Fruit fly (Drosophila melanogaster) whole organism, pupa: ENCODE results near the gene sac.

ENCODE experiments used
- CG10348 ChIP-seq: fragments of 200-800 bp; sonication (Bioruptor generic); IDR thresholded peaks from 2 replicates; pipeline ENCODE4 v1.3.6; 2022; ENCODE audit warnings: missing biosample characterization, missing genetic modification characterization
- CG12605 ChIP-seq: fragments of 200-800 bp; sonication (Bioruptor generic); IDR thresholded peaks from 2 replicates; pipeline ENCODE4 v1.3.6; 2022; ENCODE audit warnings: missing biosample characterization, missing genetic modification characterization
- CG13204 ChIP-seq: fragments of 200-800 bp; sonication (Bioruptor generic); optimal IDR thresholded peaks from 2 replicates; lab custom pipeline; 2018; ENCODE audit warnings: missing biosample characterization, mild to moderate bottlenecking, missing genetic modification characterization, moderate library complexity
- CG14655 ChIP-seq: fragments of 200-800 bp; sonication (Bioruptor generic); optimal IDR thresholded peaks from 3 replicates; lab custom pipeline; 2017; ENCODE audit warnings: mild to moderate bottlenecking, missing biosample characterization, missing genetic modification reagents, missing genetic modification characterization
- CG15710 ChIP-seq: fragments of 200-800 bp; sonication (Bioruptor generic); optimal IDR thresholded peaks from 2 replicates; lab custom pipeline; 2018; ENCODE audit warnings: missing biosample characterization, mild to moderate bottlenecking, missing genetic modification characterization, moderate library complexity
- CG17806 ChIP-seq: fragments of 200-800 bp; sonication (Bioruptor generic); optimal IDR thresholded peaks from 2 replicates; lab custom pipeline; 2018; ENCODE audit warnings: missing biosample characterization, mild to moderate bottlenecking, missing genetic modification characterization, moderate library complexity
- CG32121 ChIP-seq: fragments of 200-800 bp; sonication (Bioruptor generic); IDR thresholded peaks from 2 replicates; pipeline ENCODE4 v1.3.6; 2022; ENCODE audit warnings: missing biosample characterization, missing genetic modification characterization
- CG34367 ChIP-seq: fragments of 200-800 bp; sonication (Bioruptor generic); optimal IDR thresholded peaks from 2 replicates; lab custom pipeline; 2018; ENCODE audit warnings: missing biosample characterization, mild to moderate bottlenecking, missing genetic modification characterization
- CG4496 ChIP-seq: fragments of 200-800 bp; sonication (Bioruptor generic); IDR thresholded peaks from 3 replicates; pipeline ENCODE4 v1.3.6; 2022; ENCODE audit warnings: missing biosample characterization, missing genetic modification characterization
- CG8159 ChIP-seq: fragments of 200-800 bp; sonication (Bioruptor generic); optimal IDR thresholded peaks from 3 replicates; lab custom pipeline; 2018; ENCODE audit warnings: missing biosample characterization, mild to moderate bottlenecking, missing genetic modification characterization, moderate library complexity
- CG8301 ChIP-seq: fragments of 200-800 bp; sonication (Bioruptor generic); optimal IDR thresholded peaks from 2 replicates; lab custom pipeline; 2018; ENCODE audit warnings: missing biosample characterization, mild to moderate bottlenecking, missing genetic modification characterization
- CG9948 ChIP-seq: fragments of 200-800 bp; sonication (Bioruptor generic); optimal IDR thresholded peaks from 2 replicates; lab custom pipeline; 2018; ENCODE audit warnings: missing biosample characterization, mild to moderate bottlenecking, missing genetic modification characterization, moderate library complexity
- D1 ChIP-seq: fragments of 200-800 bp; sonication (Bioruptor generic); optimal IDR thresholded peaks from 2 replicates; lab custom pipeline; 2018; ENCODE audit warnings: missing biosample characterization, mild to moderate bottlenecking, missing genetic modification characterization, moderate library complexity
- EcR ChIP-seq: fragments of 200-800 bp; sonication (Bioruptor generic); optimal IDR thresholded peaks from 3 replicates; lab custom pipeline; 2019; ENCODE audit warnings: missing biosample characterization, missing genetic modification characterization, mild to moderate bottlenecking, moderate library complexity, missing genetic modification reagents
- Ets98B ChIP-seq: fragments of 200-800 bp; sonication (Bioruptor generic); IDR thresholded peaks from 2 replicates; pipeline ENCODE4 v1.3.6; 2022; ENCODE audit warnings: missing biosample characterization, missing genetic modification characterization
- Pif1A ChIP-seq: fragments of 200-800 bp; sonication (Bioruptor generic); optimal IDR thresholded peaks from 3 replicates; lab custom pipeline; 2016; ENCODE audit warnings: missing biosample characterization, missing genetic modification characterization
- Pif1B ChIP-seq: fragments of 200-800 bp; sonication (Bioruptor generic); optimal IDR thresholded peaks from 3 replicates; lab custom pipeline; 2016; ENCODE audit warnings: missing biosample characterization, missing genetic modification characterization
- Snoo ChIP-seq: fragments of 200-800 bp; sonication (Bioruptor generic); optimal IDR thresholded peaks from 3 replicates; lab custom pipeline; 2017; ENCODE audit warnings: missing biosample characterization, mild to moderate bottlenecking, missing genetic modification characterization, inconsistent platforms
- fd96Ca ChIP-seq: fragments of 200-800 bp; sonication (Bioruptor generic); IDR thresholded peaks from 3 replicates; pipeline ENCODE4 v1.3.6; 2022; ENCODE audit warnings: missing biosample characterization, missing genetic modification characterization
- gl ChIP-seq: fragments of 200-800 bp; sonication (Bioruptor generic); optimal IDR thresholded peaks from 2 replicates; lab custom pipeline; 2018; ENCODE audit warnings: missing biosample characterization, mild to moderate bottlenecking, missing genetic modification characterization
- rn ChIP-seq: fragments of 200-800 bp; sonication (Bioruptor generic); IDR thresholded peaks from 2 replicates; pipeline ENCODE4 v1.3.6; 2022; ENCODE audit warnings: missing biosample characterization, missing genetic modification characterization

The sac gene

dm6 chr3R:4458272-4458671 is 22.3 kb upstream of the sac start:
- TF ChIP-seq rn (GFP tag; lab: Robert Waterston, UW), result no peak
- TF ChIP-seq CG14655 (GFP tag; lab: Kevin White, UChicago), result no peak
- no peak for TF ChIP-seq fd96Ca (GFP tag; lab: Robert Waterston, UW)

- peak; percentile 79 for TF ChIP-seq CG13204
- no peak for TF ChIP-seq Ets98B
- TF ChIP-seq CG10348 (GFP tag; lab: Robert Waterston, UW), result no peak
- TF ChIP-seq CG8159 (tag; lab: Kevin White, UChicago), result no peak
- no peak for TF ChIP-seq CG32121 (GFP tag; lab: Robert Waterston, UW)
- TF ChIP-seq fd96Ca (GFP tag; lab: Robert Waterston, UW), result no peak
- no peak for TF ChIP-seq gl (tag; lab: Kevin White, UChicago)
- TF ChIP-seq Snoo (tag; lab: Kevin White, UChicago), result no peak
- TF ChIP-seq CG4496, result no peak
- TF ChIP-seq, all 21 proteins: peak for 1
Measured at dm6 chr3R:4462783-4463182, 17.8 kb upstream of the sac start, which contains the start of gene CG31522. Gene CG31522, minus strand, starts transcription at chr3R:4462883.

dm6 chr3R:4466894-4467293 is 13.7 kb upstream of the sac start:
- TF ChIP-seq EcR (GFP tag; lab: Kevin White, UChicago) (no peak), CG4496 (no peak), Snoo (tag; lab: Kevin White, UChicago) (no peak), CG15710 (tag; lab: Kevin White, UChicago) (no peak), gl (tag; lab: Kevin White, UChicago) (no peak), Ets98B (no peak), CG14655 (GFP tag; lab: Kevin White, UChicago) (no peak)
- TF ChIP-seq, all 21 proteins: peak for 0

DNA sequence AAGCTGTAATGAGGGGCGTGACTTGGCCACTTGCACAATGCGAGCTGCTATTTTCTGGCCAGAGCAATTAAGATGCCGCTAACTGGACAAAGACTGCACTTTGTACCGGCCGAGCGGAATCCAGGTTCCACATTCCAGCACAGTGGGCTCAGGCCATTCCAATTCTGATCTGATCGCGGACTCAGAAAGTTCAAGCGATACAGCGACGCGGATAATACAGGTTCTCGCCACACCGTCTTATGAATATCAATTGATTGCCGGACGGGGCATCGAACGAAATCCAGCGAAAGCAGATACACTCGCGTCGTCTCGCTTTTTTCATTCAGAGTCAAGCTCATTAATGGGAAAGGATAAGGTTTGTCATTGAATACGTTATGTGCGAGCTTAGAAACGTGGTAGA is 11.7 kb upstream of the sac start:
- peak; percentile 40 for TF ChIP-seq gl (tag; lab: Kevin White, UChicago)
- peak; percentile 2 for TF ChIP-seq CG8159 (tag; lab: Kevin White, UChicago)
- TF ChIP-seq CG8301, result no peak
- TF ChIP-seq Pif1B, result no peak
- TF ChIP-seq D1 (tag; lab: Kevin White, UChicago), result no peak
- TF ChIP-seq CG4496, result 0 out of 3 replicates have a peak, but pooled peaks have one; percentile 22
- TF ChIP-seq CG9948, result no peak
- no peak for TF ChIP-seq CG14655 (GFP tag; lab: Kevin White, UChicago)
- no peak for TF ChIP-seq CG10348 (GFP tag; lab: Robert Waterston, UW)
- TF ChIP-seq EcR (GFP tag; lab: Kevin White, UChicago), result peak; percentile 72
- TF ChIP-seq CG15710 (tag; lab: Kevin White, UChicago), result peak; percentile 7
- no peak for TF ChIP-seq CG34367 (tag; lab: Kevin White, UChicago)
- TF ChIP-seq fd96Ca (GFP tag; lab: Robert Waterston, UW), result no peak
- TF ChIP-seq Ets98B, result no peak
- TF ChIP-seq rn (GFP tag; lab: Robert Waterston, UW), result no peak
- TF ChIP-seq CG12605, result no peak
- TF ChIP-seq Snoo (tag; lab: Kevin White, UChicago), result peak; percentile 30
- TF ChIP-seq CG13204, result peak; percentile 68
- no peak for TF ChIP-seq CG32121 (GFP tag; lab: Robert Waterston, UW)
- no peak for TF ChIP-seq CG17806 (tag; lab: Kevin White, UChicago)
- no peak for TF ChIP-seq Pif1A (GFP tag; lab: Kevin White, UChicago)
- TF ChIP-seq, all 21 proteins: peak for 7

- TF ChIP-seq CG15710 (tag; lab: Kevin White, UChicago), result no peak
- TF ChIP-seq CG9948, result no peak
Measured at dm6 chr3R:4470695-4471046, 9.9 kb upstream of the sac start.

dm6 chr3R:4471047-4471751 is 9.4 kb upstream of the sac start:
- TF ChIP-seq CG10348 (GFP tag; lab: Robert Waterston, UW), result no peak
- no peak; the same call in 2 of the 3 replicates for TF ChIP-seq CG4496
- no peak for TF ChIP-seq CG15710 (tag; lab: Kevin White, UChicago)
- no peak for TF ChIP-seq Pif1A (GFP tag; lab: Kevin White, UChicago)
- TF ChIP-seq CG17806 (tag; lab: Kevin White, UChicago), result no peak
- TF ChIP-seq CG8159 (tag; lab: Kevin White, UChicago), result no peak
- TF ChIP-seq EcR (GFP tag; lab: Kevin White, UChicago), result peak; percentile 59
- no peak for TF ChIP-seq CG34367 (tag; lab: Kevin White, UChicago)
- TF ChIP-seq CG8301, result no peak
- TF ChIP-seq CG12605, result no peak
- peak; percentile 16; the same call in 1 of the 2 replicates for TF ChIP-seq Ets98B
- TF ChIP-seq gl (tag; lab: Kevin White, UChicago), result peak; percentile 38
- peak; percentile 49 for TF ChIP-seq CG13204
- no peak for TF ChIP-seq CG32121 (GFP tag; lab: Robert Waterston, UW)
- peak; percentile 16 for TF ChIP-seq Pif1B
- no peak for TF ChIP-seq Snoo (tag; lab: Kevin White, UChicago)
- TF ChIP-seq D1 (tag; lab: Kevin White, UChicago), result no peak
- TF ChIP-seq fd96Ca (GFP tag; lab: Robert Waterston, UW), result peak; percentile 41; the same call in 1 of the 3 replicates
